Worm (Caenorhabditis elegans): ENCODE measurements around the gene T07A5.7.

The T07A5.7 gene

DNA sequence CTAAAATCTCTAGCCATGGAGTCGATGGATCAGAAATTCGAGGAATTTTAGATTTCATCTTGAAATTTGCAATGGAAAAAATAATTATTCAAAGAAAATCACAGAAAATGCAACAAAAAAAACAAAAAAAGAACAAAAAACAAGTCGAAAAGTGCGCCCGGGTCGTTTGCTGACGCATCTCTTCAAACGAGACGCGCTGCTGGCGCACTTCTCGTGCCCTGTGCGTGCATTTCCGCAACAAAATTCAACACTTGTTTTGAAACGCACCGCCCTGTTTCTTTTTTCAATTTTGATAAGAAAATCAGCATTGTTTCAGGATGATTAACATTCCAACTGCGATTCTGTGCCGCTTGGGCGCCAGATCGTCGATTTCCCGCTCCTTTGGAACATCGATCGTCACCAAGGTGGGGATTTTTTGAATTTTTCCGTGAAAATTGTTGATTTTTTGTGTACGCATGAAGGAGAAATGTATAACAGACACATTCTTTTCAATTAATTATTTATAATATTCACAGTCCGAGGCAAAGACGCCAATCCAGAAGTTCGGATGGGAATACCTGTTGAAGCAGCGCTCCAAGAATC is 23.1 kb upstream of the T07A5.7 start, which contains the start of the genes jmjd-4 and mev-1 (continued):
- peak; percentile 72 for TF ChIP-seq pha-4 (tag; optimal IDR thresholded peaks at IDR 0.05)
- TF ChIP-seq ceh-43 (GFP tag; optimal IDR thresholded peaks at IDR 0.05): no peak
- no peak for TF ChIP-seq unc-120 (tag; optimal IDR thresholded peaks at IDR 0.05; ENCODE audit: poor library complexity, severe bottlenecking)

DNA sequence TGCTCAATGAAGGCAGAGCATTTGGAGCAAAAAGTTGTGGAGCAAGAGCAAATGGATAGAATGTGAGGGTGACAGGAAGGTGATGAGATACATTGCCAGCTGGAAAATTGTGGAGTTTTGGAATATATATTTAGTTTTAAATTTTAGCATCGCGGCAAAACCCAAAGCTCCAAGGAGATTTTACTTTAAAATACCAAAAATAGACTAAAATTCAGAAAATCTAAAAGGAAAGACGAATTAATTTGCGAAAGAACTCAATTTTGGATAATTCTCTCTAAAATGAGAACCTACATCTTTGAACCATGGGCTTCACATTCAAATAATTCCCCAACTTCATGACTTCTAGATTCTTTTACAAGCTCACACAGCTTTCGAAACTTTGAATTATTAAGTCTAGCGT is 21.6 kb upstream of the T07A5.7 start, which contains the start of gene T07C4.12:
Gene T07C4.12 (minus strand): TSS at position 101 of the 400 bp plus-strand sequence.
- no peak for TF ChIP-seq nhr-237 (tag; optimal IDR thresholded peaks at IDR 0.05)
- no peak for TF ChIP-seq zip-8 (tag; optimal IDR thresholded peaks at IDR 0.05)
- no peak for TF ChIP-seq mab-5 (tag; optimal IDR thresholded peaks at IDR 0.05)
- no peak for TF ChIP-seq ham-2 (GFP tag; optimal IDR thresholded peaks at IDR 0.05)
- TF ChIP-seq ceh-83 (GFP tag; optimal IDR thresholded peaks at IDR 0.05): no peak
- TF ChIP-seq elt-1 (tag; optimal IDR thresholded peaks at IDR 0.05; ENCODE audit: borderline replicate concordance, insufficient read depth): no peak
- no peak for TF ChIP-seq drap-1 (GFP tag; optimal IDR thresholded peaks at IDR 0.05)
- no peak for TF ChIP-seq sem-2 (GFP tag; optimal IDR thresholded peaks at IDR 0.05)
- no peak for TF ChIP-seq unc-120 (tag; optimal IDR thresholded peaks at IDR 0.05; ENCODE audit: poor library complexity, severe bottlenecking)
- TF ChIP-seq ces-1 (GFP tag; optimal IDR thresholded peaks at IDR 0.05): no peak
- no peak for TF ChIP-seq pha-4 (tag; optimal IDR thresholded peaks at IDR 0.05)
- TF ChIP-seq mls-2 (tag; optimal IDR thresholded peaks at IDR 0.05): no peak
- no peak for TF ChIP-seq nhr-12 (tag; optimal IDR thresholded peaks at IDR 0.05)
- TF ChIP-seq mep-1 (tag; optimal IDR thresholded peaks at IDR 0.05): no peak
- no peak for TF ChIP-seq nhr-28 (tag; optimal IDR thresholded peaks at IDR 0.05)
- TF ChIP-seq lsy-2 (tag; optimal IDR thresholded peaks at IDR 0.05): no peak
- no peak for TF ChIP-seq nhr-76 (tag; optimal IDR thresholded peaks at IDR 0.05)
- no peak for TF ChIP-seq flh-1 (GFP tag; optimal IDR thresholded peaks at IDR 0.05)
- TF ChIP-seq lin-13 (tag; optimal IDR thresholded peaks at IDR 0.05): no peak

DNA sequence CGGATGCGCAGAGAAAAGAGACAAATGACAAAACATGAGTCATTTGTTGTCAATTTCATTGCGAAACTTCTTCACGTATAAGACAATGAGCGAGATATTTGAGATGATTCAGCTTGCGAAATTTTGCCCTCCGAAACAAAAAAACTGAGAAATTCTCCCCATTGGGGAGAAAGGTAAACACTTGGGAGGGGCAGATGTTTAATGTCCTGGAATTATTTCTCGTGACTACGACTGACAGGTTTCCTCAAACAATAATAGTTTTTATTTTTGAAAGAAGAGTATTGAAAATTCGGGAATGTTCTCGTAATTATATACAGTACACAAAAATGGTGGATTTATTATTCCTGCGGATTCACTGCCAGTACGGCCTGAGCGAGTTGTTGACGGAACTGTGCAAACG is 20.3 kb upstream of the T07A5.7 start:
- TF ChIP-seq sptf-1 (tag; optimal IDR thresholded peaks at IDR 0.05): no peak

DNA sequence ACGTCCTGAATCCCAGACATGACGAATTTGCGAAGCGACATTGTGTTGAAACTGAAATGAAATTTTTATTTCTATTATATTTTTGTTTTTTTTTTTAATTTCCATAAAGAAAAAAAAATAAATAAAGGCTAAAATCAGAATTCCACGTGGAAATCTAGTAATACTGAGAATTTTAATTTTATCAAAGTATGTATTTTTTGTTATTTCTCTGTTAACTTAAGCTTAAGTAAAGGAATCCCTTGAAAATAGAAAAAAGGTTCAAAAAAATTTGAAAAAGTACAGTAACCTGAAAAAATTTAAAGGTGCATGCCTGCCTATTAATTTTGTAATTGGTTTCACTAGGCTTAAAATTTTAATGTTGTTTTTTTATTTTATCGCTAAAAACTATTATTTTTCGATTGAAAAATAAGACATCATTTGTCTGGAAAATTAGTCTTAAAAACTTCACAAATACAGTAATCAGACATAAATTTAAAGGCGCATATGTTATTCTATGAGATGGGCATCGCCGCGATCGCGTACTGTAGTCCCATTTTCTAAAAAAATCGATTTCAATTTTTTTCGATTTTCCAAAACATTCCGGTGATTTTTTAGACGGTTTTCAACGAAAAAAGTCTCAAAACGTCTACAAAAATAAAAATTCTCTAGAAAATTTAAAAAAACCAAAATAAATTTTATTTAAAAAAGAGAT is 19.6 kb upstream of the T07A5.7 start, which contains the start of gene nex-2:
Gene nex-2 (minus strand): TSS at position 51 of the 691 bp plus-strand sequence.
- TF ChIP-seq lsy-2 (tag; optimal IDR thresholded peaks at IDR 0.05) (no peak), ceh-83 (GFP tag; optimal IDR thresholded peaks at IDR 0.05) (no peak), pha-4 (tag; optimal IDR thresholded peaks at IDR 0.05) (no peak), ces-1 (GFP tag; optimal IDR thresholded peaks at IDR 0.05) (no peak), M03D4.4 (tag; optimal IDR thresholded peaks at IDR 0.05) (no peak), mab-5 (tag; optimal IDR thresholded peaks at IDR 0.05) (no peak), ceh-39 (tag; optimal IDR thresholded peaks at IDR 0.05) (no peak), lin-32 (GFP tag; optimal IDR thresholded peaks at IDR 0.05) (no peak), nhr-76 (tag; optimal IDR thresholded peaks at IDR 0.05) (no peak), sptf-1 (tag; optimal IDR thresholded peaks at IDR 0.05) (no peak), nhr-12 (tag; optimal IDR thresholded peaks at IDR 0.05) (no peak), unc-39 (tag; optimal IDR thresholded peaks at IDR 0.05) (no peak), flh-1 (GFP tag; optimal IDR thresholded peaks at IDR 0.05) (no peak), unc-62 (GFP tag; optimal IDR thresholded peaks at IDR 0.05) (no peak), tbx-8 (GFP tag; optimal IDR thresholded peaks at IDR 0.05) (no peak)

DNA sequence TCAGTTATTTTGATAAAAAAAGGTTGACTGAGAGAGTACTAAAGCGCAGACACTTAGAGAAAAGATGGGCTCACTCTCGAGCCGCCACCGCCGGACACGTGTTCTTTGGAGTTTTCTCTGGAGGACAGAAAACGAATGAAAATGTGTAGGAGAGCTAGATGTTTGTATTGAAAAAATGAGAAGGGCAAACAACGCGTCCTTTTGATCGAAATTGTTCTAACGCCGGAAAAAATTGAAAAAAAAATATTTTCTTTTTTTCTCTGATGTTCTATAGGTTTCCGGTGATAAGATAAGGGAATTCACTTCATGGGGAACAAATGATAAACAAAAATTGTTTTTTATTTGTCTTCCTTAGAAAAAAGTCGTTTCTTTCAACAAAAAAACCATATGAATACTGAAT is 18.9 kb upstream of the T07A5.7 start:
- TF ChIP-seq nhr-76 (tag; optimal IDR thresholded peaks at IDR 0.05): no peak
- TF ChIP-seq zip-8 (tag; optimal IDR thresholded peaks at IDR 0.05): no peak
- TF ChIP-seq lsy-2 (tag; optimal IDR thresholded peaks at IDR 0.05): no peak
- TF ChIP-seq mep-1 (tag; optimal IDR thresholded peaks at IDR 0.05): no peak
- TF ChIP-seq elt-1 (tag; optimal IDR thresholded peaks at IDR 0.05; ENCODE audit: borderline replicate concordance, insufficient read depth): no peak
